Worm (Caenorhabditis elegans) whole organism, L1 larva: ENCODE data around the gene penr-1.

ENCODE experiments used
- C34B4.2 ChIP-seq: sonication (generic microtip); optimal IDR thresholded peaks from 2 replicates; lab custom pipeline; 2017; ENCODE audit warnings: mild to moderate bottlenecking, missing genetic modification characterization, missing compliant biosample characterization
- F16B12.6 ChIP-seq: fragments of 150-350 bp; optimal IDR thresholded peaks from 2 replicates; lab custom pipeline; 2014; ENCODE audit warnings: missing biosample characterization, missing genetic modification characterization
- alr-1 ChIP-seq: fragments of 200-800 bp; sonication (Bioruptor generic); optimal IDR thresholded peaks from 2 replicates; lab custom pipeline; 2018; ENCODE audit warnings: borderline replicate concordance, mild to moderate bottlenecking, missing genetic modification characterization, missing compliant biosample characterization
- aly-2 ChIP-seq: fragments of 150-350 bp; optimal IDR thresholded peaks from 2 replicates; lab custom pipeline; 2014; ENCODE audit warnings: missing biosample characterization, missing genetic modification characterization
- ama-1 ChIP-seq: fragments of 150-350 bp; optimal IDR thresholded peaks from 2 replicates; lab custom pipeline; 2014
- ceh-8 ChIP-seq: fragments of 200-800 bp; sonication (Bioruptor generic); optimal IDR thresholded peaks from 2 replicates; lab custom pipeline; 2018; ENCODE audit warnings: mild to moderate bottlenecking, missing genetic modification characterization, moderate library complexity, missing compliant biosample characterization
- ceh-88 ChIP-seq: fragments of 200-800 bp; sonication (Bioruptor generic); IDR thresholded peaks from 2 replicates; pipeline ENCODE4 v1.3.6; 2022; ENCODE audit warnings: missing genetic modification characterization, missing compliant biosample characterization
- ceh-90 ChIP-seq: sonication (generic microtip); optimal IDR thresholded peaks from 2 replicates; lab custom pipeline; 2016; ENCODE audit warnings: missing genetic modification characterization, missing compliant biosample characterization
- ces-1 ChIP-seq: fragments of 150-350 bp; optimal IDR thresholded peaks from 2 replicates; lab custom pipeline; 2014; ENCODE audit warnings: missing biosample characterization, missing genetic modification reagents, missing genetic modification characterization
- dpl-1 ChIP-seq, 3 experiments: fragments of 150-350 bp in 2 of 3; sonication (generic microtip) in 1 of 3; optimal IDR thresholded peaks; 2 replicates each; lab custom pipeline; 2014 to 2017; ENCODE audit warnings: missing biosample characterization in 3 of 3, missing genetic modification characterization in 3 of 3, missing genetic modification reagents in 3 of 3
- efl-3 ChIP-seq: fragments of 200-800 bp; sonication (Bioruptor generic); optimal IDR thresholded peaks from 2 replicates; lab custom pipeline; 2018; ENCODE audit warnings: mild to moderate bottlenecking, missing genetic modification characterization, missing compliant biosample characterization
- egl-13 ChIP-seq: sonication (generic microtip); optimal IDR thresholded peaks from 2 replicates; lab custom pipeline; 2016; ENCODE audit warnings: missing genotype, missing genetic modification reagents, missing genetic modification characterization, missing compliant biosample characterization
- elt-2 ChIP-seq: sonication (generic microtip); optimal IDR thresholded peaks from 2 replicates; lab custom pipeline; 2016; ENCODE audit warnings: missing genetic modification characterization, mild to moderate bottlenecking, inconsistent platforms, missing compliant biosample characterization, missing genetic modification reagents
- fkh-10 ChIP-seq: sonication (generic microtip); optimal IDR thresholded peaks from 2 replicates; lab custom pipeline; 2017; ENCODE audit warnings: missing biosample characterization, missing genetic modification reagents, missing genetic modification characterization
- hlh-17 ChIP-seq: fragments of 200-800 bp; sonication (Bioruptor generic); optimal IDR thresholded peaks from 2 replicates; lab custom pipeline; 2018; ENCODE audit warnings: missing genetic modification characterization, mild to moderate bottlenecking, missing compliant biosample characterization, moderate library complexity, borderline replicate concordance
- hlh-4 ChIP-seq: sonication (generic microtip); optimal IDR thresholded peaks from 2 replicates; lab custom pipeline; 2016; ENCODE audit warnings: mild to moderate bottlenecking, missing genetic modification characterization, missing compliant biosample characterization
- isw-1 ChIP-seq: fragments of 200-800 bp; sonication (Bioruptor generic); IDR thresholded peaks from 2 replicates; pipeline ENCODE4 v1.3.6; 2022; ENCODE audit warnings: missing genetic modification characterization, missing compliant biosample characterization
- lin-13 ChIP-seq: fragments of 150-350 bp; optimal IDR thresholded peaks from 2 replicates; lab custom pipeline; 2014; ENCODE audit warnings: missing biosample characterization, missing genetic modification reagents, missing genetic modification characterization
- lin-15B ChIP-seq: fragments of 150-350 bp; sonication (generic microtip); optimal IDR thresholded peaks from 3 replicates; lab custom pipeline; 2014; ENCODE audit warnings: missing biosample characterization, missing genetic modification characterization
- lin-35 ChIP-seq, 2 experiments: fragments of 150-350 bp; optimal IDR thresholded peaks; 2 replicates each; lab custom pipeline; 2014; ENCODE audit warnings: missing biosample characterization in 2 of 2, missing genetic modification characterization in 2 of 2, missing genetic modification reagents in 2 of 2
- lin-39 ChIP-seq: fragments of 150-350 bp; optimal IDR thresholded peaks from 2 replicates; lab custom pipeline; 2014; ENCODE audit warnings: missing biosample characterization, missing genetic modification reagents, missing genetic modification characterization
- lsy-2 ChIP-seq, 2 experiments: fragments of 150-350 bp; optimal IDR thresholded peaks; 2 replicates each; lab custom pipeline; 2014; ENCODE audit warnings: missing biosample characterization in 2 of 2, missing genetic modification characterization in 2 of 2
- mab-9 ChIP-seq: fragments of 200-800 bp; sonication (Bioruptor generic); IDR thresholded peaks from 2 replicates; pipeline ENCODE4 v1.3.6; 2022; ENCODE audit warnings: missing genetic modification reagents, missing genetic modification characterization, missing compliant biosample characterization
- mef-2 ChIP-seq: fragments of 150-350 bp; optimal IDR thresholded peaks from 2 replicates; lab custom pipeline; 2014; ENCODE audit warnings: missing biosample characterization, missing genetic modification characterization
- mep-1 ChIP-seq: fragments of 150-350 bp; optimal IDR thresholded peaks from 2 replicates; lab custom pipeline; 2014; ENCODE audit warnings: missing biosample characterization, missing genetic modification characterization
- nhr-11 ChIP-seq: fragments of 150-350 bp; optimal IDR thresholded peaks from 2 replicates; lab custom pipeline; 2014; ENCODE audit warnings: missing biosample characterization, missing genetic modification characterization
- nhr-19 ChIP-seq: fragments of 200-800 bp; sonication (Bioruptor generic); conservative IDR thresholded peaks from 2 replicates; pipeline ENCODE4 v1.3.6; 2022; ENCODE audit warnings: missing genetic modification characterization, missing compliant biosample characterization
- nhr-237 ChIP-seq: fragments of 150-350 bp; optimal IDR thresholded peaks from 2 replicates; lab custom pipeline; 2014; ENCODE audit warnings: missing biosample characterization, missing genetic modification characterization
- nhr-28 ChIP-seq: fragments of 150-350 bp; optimal IDR thresholded peaks from 2 replicates; lab custom pipeline; 2014; ENCODE audit warnings: missing biosample characterization, missing genetic modification characterization
- nhr-47 ChIP-seq: sonication (generic microtip); optimal IDR thresholded peaks from 2 replicates; lab custom pipeline; 2016; ENCODE audit warnings: mild to moderate bottlenecking, missing genetic modification characterization, moderate library complexity, missing compliant biosample characterization
- nhr-76 ChIP-seq: sonication (generic microtip); optimal IDR thresholded peaks from 2 replicates; lab custom pipeline; 2017; ENCODE audit warnings: missing biosample characterization, missing genetic modification characterization
- nhr-77 ChIP-seq: fragments of 150-350 bp; optimal IDR thresholded peaks from 2 replicates; lab custom pipeline; 2014; ENCODE audit warnings: missing biosample characterization, missing genetic modification characterization
- nhr-90 ChIP-seq: sonication (generic microtip); optimal IDR thresholded peaks from 2 replicates; lab custom pipeline; 2016; ENCODE audit warnings: mild to moderate bottlenecking, missing genetic modification characterization, missing compliant biosample characterization; ENCODE audit not compliant: poor library complexity
- pag-3 ChIP-seq: sonication (generic microtip); optimal IDR thresholded peaks from 2 replicates; lab custom pipeline; 2017; ENCODE audit warnings: missing genetic modification characterization, mild to moderate bottlenecking, missing compliant biosample characterization, antibody characterized with exemption, borderline replicate concordance; ENCODE audit not compliant: insufficient read depth
- pqm-1 ChIP-seq: sonication (generic microtip); optimal IDR thresholded peaks from 3 replicates; lab custom pipeline; 2017; ENCODE audit warnings: missing biosample characterization, missing genetic modification characterization
- skn-1 ChIP-seq: fragments of 150-350 bp; optimal IDR thresholded peaks from 2 replicates; lab custom pipeline; 2014; ENCODE audit warnings: missing biosample characterization, missing genetic modification characterization
- sox-4 ChIP-seq: sonication (generic microtip); optimal IDR thresholded peaks from 2 replicates; lab custom pipeline; 2016; ENCODE audit warnings: missing genetic modification characterization, missing compliant biosample characterization
- tbx-2 ChIP-seq: sonication (generic microtip); optimal IDR thresholded peaks from 2 replicates; lab custom pipeline; 2016; ENCODE audit warnings: missing genetic modification characterization, missing compliant biosample characterization
- unc-130 ChIP-seq: fragments of 150-350 bp; optimal IDR thresholded peaks from 2 replicates; lab custom pipeline; 2017; ENCODE audit warnings: missing biosample characterization, missing genetic modification characterization, inconsistent platforms
- unc-86 ChIP-seq: sonication (generic microtip); optimal IDR thresholded peaks from 2 replicates; lab custom pipeline; 2016; ENCODE audit warnings: missing genetic modification characterization, missing compliant biosample characterization
- vab-15 ChIP-seq: sonication (generic microtip); optimal IDR thresholded peaks from 2 replicates; lab custom pipeline; 2017; ENCODE audit warnings: missing genotype, mild to moderate bottlenecking, missing genetic modification characterization, missing compliant biosample characterization
- xbp-1 ChIP-seq: sonication (generic microtip); optimal IDR thresholded peaks from 2 replicates; lab custom pipeline; 2016; ENCODE audit warnings: missing genetic modification characterization, missing compliant biosample characterization
- zag-1 ChIP-seq: fragments of 150-350 bp; optimal IDR thresholded peaks from 2 replicates; lab custom pipeline; 2014; ENCODE audit warnings: missing biosample characterization, missing genetic modification characterization
- ztf-11 ChIP-seq, 2 experiments: sonication (generic microtip); optimal IDR thresholded peaks; 2 replicates each; lab custom pipeline; 2016 to 2017; ENCODE audit warnings: missing genetic modification characterization in 2 of 2, missing biosample characterization in 1 of 2, missing compliant biosample characterization in 1 of 2
- ztf-4 ChIP-seq: fragments of 150-350 bp; optimal IDR thresholded peaks from 2 replicates; lab custom pipeline; 2014; ENCODE audit warnings: missing biosample characterization, missing genetic modification characterization

The penr-1 gene

ce11 chrV:5259448-5259847 lies 9.8 kb upstream of the penr-1 start, which contains the start of gene srt-70:
srt-70 (minus strand) TSS chrV:5259548.
- TF ChIP-seq ztf-11 (tag; optimal IDR thresholded peaks at IDR 0.05; lab: Kevin White, UChicago) = no peak
- no peak for TF ChIP-seq skn-1 (tag; lab: Kevin White, UChicago)
- TF ChIP-seq hlh-4 (tag; lab: Kevin White, UChicago) = no peak
- no peak for TF ChIP-seq nhr-76
- no peak for TF ChIP-seq mef-2 (tag; lab: Kevin White, UChicago)
- no peak for TF ChIP-seq nhr-19 (GFP tag; lab: Robert Waterston, UW)
- no peak for TF ChIP-seq pqm-1 (tag; lab: Kevin White, UChicago)
- TF ChIP-seq fkh-10 (GFP tag; lab: Kevin White, UChicago) = no peak
- TF ChIP-seq lin-35 (GFP tag; optimal IDR thresholded peaks at IDR 0.05; lab: Kevin White, UChicago) = no peak
- no peak for TF ChIP-seq ama-1
- no peak for TF ChIP-seq egl-13
- TF ChIP-seq efl-3 (GFP tag; lab: Kevin White, UChicago) = no peak
- no peak for TF ChIP-seq elt-2 (tag; lab: Kevin White, UChicago)
- no peak for TF ChIP-seq lin-39 (tag; lab: Kevin White, UChicago)
- TF ChIP-seq nhr-90 (tag; lab: Kevin White, UChicago) = no peak
- TF ChIP-seq alr-1 (tag; lab: Kevin White, UChicago) = no peak
- TF ChIP-seq sox-4 = no peak
- no peak for TF ChIP-seq tbx-2 (tag; lab: Kevin White, UChicago)
- no peak for TF ChIP-seq ces-1 (GFP tag; lab: Kevin White, UChicago)

ce11 chrV:5262999-5263398 lies 6.3 kb upstream of the penr-1 start, which contains the start of gene cest-30:
cest-30 (minus strand) TSS chrV:5263099.
- TF ChIP-seq dpl-1 (GFP tag; optimal IDR thresholded peaks at IDR 0.05; lab: Kevin White, UChicago) = no peak
- TF ChIP-seq, all 84 proteins: peak for 0

- no peak for TF ChIP-seq alr-1 (tag; lab: Kevin White, UChicago)
- no peak for TF ChIP-seq lin-35 (GFP tag; optimal IDR thresholded peaks at IDR 0.05; lab: Kevin White, UChicago)
- no peak for TF ChIP-seq unc-130 (tag; lab: Kevin White, UChicago)
- TF ChIP-seq lin-39 (tag; lab: Kevin White, UChicago) = no peak
- no peak for TF ChIP-seq ztf-4 (tag; lab: Kevin White, UChicago)
- no peak for TF ChIP-seq nhr-11 (tag; lab: Kevin White, UChicago)
- TF ChIP-seq ceh-90 (tag; lab: Kevin White, UChicago) = no peak
- no peak for TF ChIP-seq vab-15 (tag; lab: Kevin White, UChicago)
- TF ChIP-seq nhr-76 = no peak
- no peak for TF ChIP-seq lin-13 (GFP tag; lab: Kevin White, UChicago)
- no peak for TF ChIP-seq mef-2 (tag; lab: Kevin White, UChicago)
- no peak for TF ChIP-seq fkh-10 (GFP tag; lab: Kevin White, UChicago)
- TF ChIP-seq, all 84 proteins: peak for 0
These were observed 3.7 kb upstream of the penr-1 start, which contains the start of the genes srt-69 and B0238.12 for ce11 chrV:5265581-5265980. srt-69 (minus strand) TSS chrV:5265681. B0238.12 (plus strand) TSS chrV:5265844.

- peak; percentile 16 for TF ChIP-seq unc-130 (tag; lab: Kevin White, UChicago)
- no peak for TF ChIP-seq unc-86 (tag; lab: Kevin White, UChicago)
- no peak for TF ChIP-seq isw-1
- TF ChIP-seq C34B4.2 (tag; lab: Kevin White, UChicago) = no peak
- peak; percentile 63 for TF ChIP-seq nhr-47 (tag; lab: Kevin White, UChicago)
- TF ChIP-seq zag-1 (tag; lab: Kevin White, UChicago) = no peak
- TF ChIP-seq nhr-237 (tag; lab: Kevin White, UChicago) = no peak
- TF ChIP-seq lsy-2 (tag; optimal IDR thresholded peaks at IDR 0.05; lab: Kevin White, UChicago) = peak; percentile 34 to 46
- no peak for TF ChIP-seq pag-3 (tag; lab: Kevin White, UChicago)
- no peak for TF ChIP-seq nhr-28 (tag; lab: Kevin White, UChicago)
- peak; percentile 26 for TF ChIP-seq mep-1
- TF ChIP-seq aly-2 (tag; lab: Kevin White, UChicago) = no peak
- no peak for TF ChIP-seq lin-15B
- TF ChIP-seq egl-13 = no peak
- TF ChIP-seq F16B12.6 (tag; lab: Kevin White, UChicago) = peak; percentile 0
- peak; percentile 16 to 41 (median 23) for TF ChIP-seq dpl-1 (GFP tag; optimal IDR thresholded peaks at IDR 0.05; lab: Kevin White, UChicago)
- no peak for TF ChIP-seq ceh-88 (GFP tag; lab: Robert Waterston, UW)
- TF ChIP-seq mab-9 (GFP tag; lab: Robert Waterston, UW) = no peak
- TF ChIP-seq hlh-4 (tag; lab: Kevin White, UChicago) = peak; percentile 47
- no peak for TF ChIP-seq mef-2 (tag; lab: Kevin White, UChicago)
- TF ChIP-seq sox-4 = peak; percentile 8
- no peak for TF ChIP-seq hlh-17 (GFP tag; lab: Kevin White, UChicago)
- no peak for TF ChIP-seq ceh-8 (GFP tag; lab: Kevin White, UChicago)
- TF ChIP-seq xbp-1 (tag; lab: Kevin White, UChicago) = peak; percentile 11
- no peak for TF ChIP-seq fkh-10 (GFP tag; lab: Kevin White, UChicago)
- no peak for TF ChIP-seq ces-1 (GFP tag; lab: Kevin White, UChicago)
- peak; percentile 27 for TF ChIP-seq nhr-77 (tag; lab: Kevin White, UChicago)
- TF ChIP-seq tbx-2 (tag; lab: Kevin White, UChicago) = peak; percentile 65
These were observed 2.2 kb downstream of the penr-1 start for ce11 chrV:5271487-5271886.
